Worm (Caenorhabditis elegans): ENCODE results near the gene T09A5.4.

The T09A5.4 gene

DNA sequence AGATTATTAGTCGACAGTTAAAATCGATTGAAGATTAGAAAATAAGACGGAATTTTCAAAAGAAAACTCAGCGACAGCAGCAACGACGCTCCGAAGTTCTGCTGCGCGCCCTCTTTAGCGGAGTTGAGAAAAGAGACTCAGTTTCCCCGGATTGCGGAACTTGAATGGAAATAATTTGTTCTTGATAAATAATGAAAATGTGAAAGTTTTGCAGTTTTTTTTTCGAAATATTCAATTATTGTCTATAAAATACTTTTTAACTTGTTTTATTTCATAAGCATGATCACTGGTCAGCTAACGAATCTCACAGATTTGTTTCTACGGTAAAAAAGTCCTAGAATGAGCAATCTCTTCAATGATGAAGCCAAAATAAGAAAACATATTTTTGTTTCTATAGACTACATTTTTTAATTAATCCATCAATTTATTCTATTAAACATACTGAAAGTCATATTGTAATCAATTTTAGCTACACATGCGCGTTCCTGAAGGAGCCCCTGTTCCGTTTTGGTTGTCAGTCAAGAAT, 11.6 kb downstream of the T09A5.4 start, which contains the start of the genes cec-3 and T09A5.15 (continued):
- TF ChIP-seq C04F5.9 (tag; optimal IDR thresholded peaks at IDR 0.05): peak; percentile 23
- peak; percentile 61 for TF ChIP-seq nhr-20 (tag; optimal IDR thresholded peaks at IDR 0.05)
- no peak for TF ChIP-seq hlh-4 (tag; optimal IDR thresholded peaks at IDR 0.05)
- no peak for TF ChIP-seq elt-3 (tag; optimal IDR thresholded peaks at IDR 0.05)
- TF ChIP-seq mab-9 (GFP tag; IDR thresholded peaks at IDR 0.05): no peak
- TF ChIP-seq irx-1 (tag; optimal IDR thresholded peaks at IDR 0.05): peak; percentile 8
- peak; percentile 40 to 71 for TF ChIP-seq lin-35 (GFP tag; optimal IDR thresholded peaks at IDR 0.05)
- TF ChIP-seq lsy-2 (tag; optimal IDR thresholded peaks at IDR 0.05): peak; percentile 54 to 83
- no peak for TF ChIP-seq pag-3 (tag; optimal IDR thresholded peaks at IDR 0.05; ENCODE audit: borderline replicate concordance, insufficient read depth)
- TF ChIP-seq zag-1 (tag; optimal IDR thresholded peaks at IDR 0.05): no peak
- no peak for TF ChIP-seq hlh-17 (GFP tag; optimal IDR thresholded peaks at IDR 0.05; ENCODE audit: borderline replicate concordance)
- peak; percentile 45 for TF ChIP-seq skn-1 (tag; optimal IDR thresholded peaks at IDR 0.05)
- TF ChIP-seq C16A3.4 (tag; optimal IDR thresholded peaks at IDR 0.05): peak; percentile 66
- TF ChIP-seq sptf-1 (tag; optimal IDR thresholded peaks at IDR 0.05): no peak
- peak; percentile 56 for TF ChIP-seq xbp-1 (tag; optimal IDR thresholded peaks at IDR 0.05)
- TF ChIP-seq efl-3 (GFP tag; optimal IDR thresholded peaks at IDR 0.05): no peak
- TF ChIP-seq sup-37 (GFP tag; optimal IDR thresholded peaks at IDR 0.05): no peak
- TF ChIP-seq Y116A8C.19 (tag; optimal IDR thresholded peaks at IDR 0.05; ENCODE audit: borderline replicate concordance): no peak
- TF ChIP-seq pax-3 (tag; optimal IDR thresholded peaks at IDR 0.05): peak; percentile 56
- TF ChIP-seq nhr-11 (tag; optimal IDR thresholded peaks at IDR 0.05): no peak
- no peak for TF ChIP-seq zip-4 (GFP tag; optimal IDR thresholded peaks at IDR 0.05)
- no peak for TF ChIP-seq hpl-2 (GFP tag; optimal IDR thresholded peaks at IDR 0.05)
- peak; percentile 36 for TF ChIP-seq blmp-1 (tag; optimal IDR thresholded peaks at IDR 0.05)
- TF ChIP-seq pqm-1 (tag; optimal IDR thresholded peaks at IDR 0.05): no peak
- peak; percentile 39 for TF ChIP-seq egl-13 (tag; optimal IDR thresholded peaks at IDR 0.05)
- no peak for TF ChIP-seq ces-1 (GFP tag; optimal IDR thresholded peaks at IDR 0.05)
- TF ChIP-seq egl-27 (tag; optimal IDR thresholded peaks at IDR 0.05): no peak
- TF ChIP-seq ama-1 (optimal IDR thresholded peaks at IDR 0.05): no peak
- peak; percentile 77 for TF ChIP-seq nhr-71 (tag; optimal IDR thresholded peaks at IDR 0.05)
- TF ChIP-seq snpc-4 (tag; optimal IDR thresholded peaks at IDR 0.05): no peak
- TF ChIP-seq fkh-8 (tag; optimal IDR thresholded peaks at IDR 0.05): peak; percentile 51
- TF ChIP-seq aha-1 (tag; optimal IDR thresholded peaks at IDR 0.05): no peak
- no peak for TF ChIP-seq nhr-76 (tag; optimal IDR thresholded peaks at IDR 0.05)
- no peak for TF ChIP-seq mdl-1 (tag; optimal IDR thresholded peaks at IDR 0.05)
- TF ChIP-seq lir-3 (tag; optimal IDR thresholded peaks at IDR 0.05; ENCODE audit: poor library complexity): peak; percentile 55
- TF ChIP-seq unc-98 (GFP tag; IDR thresholded peaks at IDR 0.05): no peak
- TF ChIP-seq sox-4 (tag; optimal IDR thresholded peaks at IDR 0.05): no peak
- TF ChIP-seq aly-2 (tag; optimal IDR thresholded peaks at IDR 0.05): no peak
- peak; percentile 5 for TF ChIP-seq nhr-77 (tag; optimal IDR thresholded peaks at IDR 0.05)
- no peak for TF ChIP-seq tlp-1 (tag; optimal IDR thresholded peaks at IDR 0.05)
- TF ChIP-seq fkh-10 (GFP tag; optimal IDR thresholded peaks at IDR 0.05): no peak
- TF ChIP-seq nhr-19 (GFP tag; conservative IDR thresholded peaks at IDR 0.05): 0 out of 2 replicates have a peak, but pooled peaks have one; percentile 14
- TF ChIP-seq unc-30 (tag; optimal IDR thresholded peaks at IDR 0.05): no peak
- no peak for TF ChIP-seq unc-130 (tag; optimal IDR thresholded peaks at IDR 0.05)
- no peak for TF ChIP-seq elt-2 (tag; optimal IDR thresholded peaks at IDR 0.05)
